Fruit fly (Drosophila melanogaster) whole organism, embryonic: ENCODE results near the gene BthD.
A peak's percentile ranks its signal among the peaks of the same experiment; 100 is the strongest.

Experiments used
- Bdp1 ChIP-seq: fragments of 200-800 bp; sonication (Bioruptor generic); optimal IDR thresholded peaks from 3 replicates; lab custom pipeline; 2016; ENCODE audit warnings: missing biosample characterization, missing genetic modification characterization
- Bgb ChIP-seq: fragments of 200-800 bp; sonication (Bioruptor generic); IDR thresholded peaks from 2 replicates; pipeline ENCODE4 v1.3.6; 2022; ENCODE audit warnings: missing biosample characterization, missing genetic modification characterization; ENCODE audit not compliant: partially characterized antibody
- CG12391 ChIP-seq: fragments of 200-800 bp; sonication (Bioruptor generic); optimal IDR thresholded peaks from 3 replicates; lab custom pipeline; 2018; ENCODE audit warnings: missing biosample characterization, mild to moderate bottlenecking, missing genetic modification characterization, moderate library complexity
- CG13894 ChIP-seq: fragments of 200-800 bp; sonication (Bioruptor generic); optimal IDR thresholded peaks from 3 replicates; lab custom pipeline; 2018; ENCODE audit warnings: missing biosample characterization, mild to moderate bottlenecking, missing genetic modification characterization, moderate library complexity
- CG14965 ChIP-seq: fragments of 200-800 bp; sonication (Bioruptor generic); optimal IDR thresholded peaks from 2 replicates; lab custom pipeline; 2016; ENCODE audit warnings: missing biosample characterization, missing genetic modification characterization, borderline replicate concordance
- CG16813 ChIP-seq: fragments of 200-800 bp; sonication (Bioruptor generic); IDR thresholded peaks from 3 replicates; pipeline ENCODE4 v1.3.6; 2022; ENCODE audit warnings: missing biosample characterization, missing genetic modification characterization; ENCODE audit not compliant: partially characterized antibody
- CG17186 ChIP-seq: fragments of 200-800 bp; sonication (Bioruptor generic); optimal IDR thresholded peaks from 3 replicates; lab custom pipeline; 2017; ENCODE audit warnings: missing biosample characterization, missing genetic modification reagents, missing genetic modification characterization
- CG17802 ChIP-seq: fragments of 200-800 bp; sonication (Bioruptor generic); optimal IDR thresholded peaks from 2 replicates; lab custom pipeline; 2018; ENCODE audit warnings: missing biosample characterization, mild to moderate bottlenecking, missing genetic modification characterization, moderate library complexity
- CG17829 ChIP-seq: fragments of 200-800 bp; optimal IDR thresholded peaks from 2 replicates; lab custom pipeline; 2019; ENCODE audit warnings: missing biosample characterization, mild to moderate bottlenecking, missing genetic modification characterization, moderate library complexity
- CG18476 ChIP-seq: fragments of 200-800 bp; sonication (Bioruptor generic); optimal IDR thresholded peaks from 2 replicates; lab custom pipeline; 2016; ENCODE audit warnings: missing biosample characterization, mild to moderate bottlenecking, missing genetic modification characterization
- CG31441 ChIP-seq: fragments of 200-800 bp; sonication (Bioruptor generic); IDR thresholded peaks from 2 replicates; pipeline ENCODE4 v1.3.6; 2022; ENCODE audit warnings: missing biosample characterization, missing genetic modification characterization
- CG4617 ChIP-seq: fragments of 200-800 bp; sonication (Bioruptor generic); optimal IDR thresholded peaks from 3 replicates; lab custom pipeline; 2016; ENCODE audit warnings: missing biosample characterization, missing genetic modification characterization, borderline replicate concordance
- CG4820 ChIP-seq: fragments of 200-800 bp; sonication (Bioruptor generic); optimal IDR thresholded peaks from 3 replicates; lab custom pipeline; 2016; ENCODE audit warnings: missing biosample characterization, missing genetic modification characterization
- CG6272 ChIP-seq: fragments of 200-800 bp; sonication (Bioruptor generic); IDR thresholded peaks from 2 replicates; pipeline ENCODE4 v1.3.6; 2022; ENCODE audit warnings: missing biosample characterization, missing genetic modification characterization
- CG6854 ChIP-seq: fragments of 200-800 bp; sonication (Bioruptor generic); optimal IDR thresholded peaks from 3 replicates; lab custom pipeline; 2017; ENCODE audit warnings: missing biosample characterization, mild to moderate bottlenecking, missing genetic modification characterization
- CG7786 ChIP-seq: fragments of 200-800 bp; sonication (Bioruptor generic); optimal IDR thresholded peaks from 2 replicates; lab custom pipeline; 2016; ENCODE audit warnings: missing biosample characterization, missing genetic modification characterization
- CG7928 ChIP-seq: fragments of 200-800 bp; sonication (Bioruptor generic); optimal IDR thresholded peaks from 2 replicates; lab custom pipeline; 2017; ENCODE audit warnings: missing biosample characterization, mild to moderate bottlenecking, missing genetic modification characterization
- CG9727 ChIP-seq: fragments of 200-800 bp; sonication (Bioruptor generic); optimal IDR thresholded peaks from 3 replicates; lab custom pipeline; 2017; ENCODE audit warnings: missing biosample characterization, mild to moderate bottlenecking, missing genetic modification characterization
- CG9817 ChIP-seq: fragments of 200-800 bp; sonication (Bioruptor generic); optimal IDR thresholded peaks from 2 replicates; lab custom pipeline; 2018; ENCODE audit warnings: missing biosample characterization, mild to moderate bottlenecking, missing genetic modification characterization, moderate library complexity
- CHES-1-like ChIP-seq: fragments of 200-800 bp; sonication (Bioruptor generic); optimal IDR thresholded peaks from 2 replicates; lab custom pipeline; 2016; ENCODE audit warnings: missing biosample characterization, missing genetic modification characterization
- CkIIα-i1 ChIP-seq: fragments of 200-800 bp; sonication (Bioruptor generic); IDR thresholded peaks from 2 replicates; pipeline ENCODE4 v1.3.6; 2022; ENCODE audit warnings: missing biosample characterization, missing genetic modification characterization
- Eip74EF ChIP-seq, 2 experiments: fragments of 200-800 bp in 1 of 2; fragments of >200 bp in 1 of 2; sonication (Bioruptor generic) in 1 of 2; optimal IDR thresholded peaks; 2 replicates each; lab custom pipeline; 2017 to 2019; ENCODE audit warnings: missing biosample characterization in 2 of 2, missing genetic modification characterization in 2 of 2, mild to moderate bottlenecking in 1 of 2, moderate library complexity in 1 of 2
- Ets97D ChIP-seq: fragments of 200-800 bp; sonication (Bioruptor generic); optimal IDR thresholded peaks from 3 replicates; lab custom pipeline; 2016; ENCODE audit warnings: missing biosample characterization, missing genetic modification characterization
- H15 ChIP-seq: fragments of 200-800 bp; sonication (Bioruptor generic); IDR thresholded peaks from 3 replicates; pipeline ENCODE4 v1.3.6; 2022; ENCODE audit warnings: missing biosample characterization, missing genetic modification characterization
- Hmr ChIP-seq: fragments of 200-800 bp; sonication (Bioruptor generic); optimal IDR thresholded peaks from 3 replicates; lab custom pipeline; 2017; ENCODE audit warnings: mild to moderate bottlenecking, missing biosample characterization, missing genetic modification reagents, missing genetic modification characterization
- Lpt ChIP-seq: fragments of >200 bp; optimal IDR thresholded peaks from 2 replicates; lab custom pipeline; 2018; ENCODE audit warnings: missing biosample characterization, missing genetic modification characterization
- NC2α ChIP-seq: fragments of 200-800 bp; sonication (Bioruptor generic); optimal IDR thresholded peaks from 2 replicates; lab custom pipeline; 2016; ENCODE audit warnings: missing biosample characterization, missing genetic modification characterization
- Trl ChIP-seq, 3 experiments: fragments of >200 bp in 2 of 3; fragments of 200-800 bp in 1 of 3; sonication (Bioruptor generic) in 1 of 3; optimal IDR thresholded peaks; 2 replicates in 1 of 3; 3 replicates in 2 of 3; lab custom pipeline; 2016 to 2017; ENCODE audit warnings: missing biosample characterization in 1 of 3, missing genetic modification characterization in 1 of 3
- Xrp1 ChIP-seq: fragments of 200-800 bp; sonication (Bioruptor generic); IDR thresholded peaks from 2 replicates; pipeline ENCODE4 v1.3.6; 2022; ENCODE audit warnings: missing biosample characterization, missing genetic modification characterization
- aop ChIP-seq: fragments of 200-800 bp; sonication (Bioruptor generic); IDR thresholded peaks from 2 replicates; pipeline ENCODE4 v1.3.6; 2022; ENCODE audit warnings: missing biosample characterization, missing genetic modification characterization
- ara ChIP-seq: fragments of 200-800 bp; sonication (Bioruptor generic); IDR thresholded peaks from 2 replicates; pipeline ENCODE4 v1.3.6; 2022; ENCODE audit warnings: missing biosample characterization, missing genetic modification characterization
- bab2 ChIP-seq: fragments of 200-800 bp; sonication (Bioruptor generic); optimal IDR thresholded peaks from 2 replicates; lab custom pipeline; 2016; ENCODE audit warnings: missing biosample characterization, missing genetic modification characterization
- bcd ChIP-seq: fragments of 200-800 bp; sonication (Bioruptor generic); optimal IDR thresholded peaks from 2 replicates; lab custom pipeline; 2017; ENCODE audit warnings: missing biosample characterization, mild to moderate bottlenecking, missing genetic modification characterization
- chm ChIP-seq: fragments of 200-800 bp; sonication (Bioruptor generic); IDR thresholded peaks from 2 replicates; pipeline ENCODE4 v1.3.6; 2022; ENCODE audit warnings: missing biosample characterization, missing genetic modification characterization
- chn ChIP-seq: fragments of 200-800 bp; sonication (Bioruptor generic); optimal IDR thresholded peaks from 2 replicates; lab custom pipeline; 2016; ENCODE audit warnings: missing biosample characterization, missing genetic modification characterization
- eyg ChIP-seq: fragments of 200-800 bp; sonication (Bioruptor generic); optimal IDR thresholded peaks from 3 replicates; lab custom pipeline; 2016; ENCODE audit warnings: missing biosample characterization, missing genetic modification characterization
- fd64A ChIP-seq: fragments of 200-800 bp; sonication (Bioruptor generic); optimal IDR thresholded peaks from 3 replicates; lab custom pipeline; 2018; ENCODE audit warnings: missing biosample characterization, mild to moderate bottlenecking, missing genetic modification characterization
- fu2 ChIP-seq: fragments of 200-800 bp; sonication (Bioruptor generic); optimal IDR thresholded peaks from 2 replicates; lab custom pipeline; 2016; ENCODE audit warnings: missing biosample characterization, missing genetic modification characterization
- gfzf ChIP-seq: fragments of 200-800 bp; sonication (Bioruptor generic); optimal IDR thresholded peaks from 2 replicates; lab custom pipeline; 2016; ENCODE audit warnings: missing biosample characterization, mild to moderate bottlenecking, missing genetic modification characterization, moderate library complexity
- hb ChIP-seq: fragments of 200-800 bp; sonication (Bioruptor generic); IDR thresholded peaks from 3 replicates; pipeline ENCODE4 v1.3.6; 2022; ENCODE audit warnings: missing biosample characterization, missing genetic modification characterization; ENCODE audit not compliant: partially characterized antibody
- jing ChIP-seq: fragments of 200-800 bp; sonication (Bioruptor generic); optimal IDR thresholded peaks from 2 replicates; lab custom pipeline; 2018; ENCODE audit warnings: missing biosample characterization, mild to moderate bottlenecking, missing genetic modification characterization
- ken ChIP-seq: fragments of 200-800 bp; sonication (Bioruptor generic); IDR thresholded peaks from 3 replicates; pipeline ENCODE4 v1.3.6; 2022; ENCODE audit warnings: missing biosample characterization, missing genetic modification characterization
- maf-S ChIP-seq: fragments of 200-800 bp; sonication (Bioruptor generic); optimal IDR thresholded peaks from 2 replicates; lab custom pipeline; 2016; ENCODE audit warnings: missing biosample characterization, missing genetic modification characterization
- peb ChIP-seq: fragments of 200-800 bp; sonication (Bioruptor generic); IDR thresholded peaks from 2 replicates; pipeline ENCODE4 v1.3.6; 2022; ENCODE audit warnings: missing biosample characterization, missing genetic modification characterization
- psq ChIP-seq: fragments of 200-800 bp; sonication (Bioruptor generic); optimal IDR thresholded peaks from 2 replicates; lab custom pipeline; 2017; ENCODE audit warnings: missing biosample characterization, missing genetic modification characterization
- repo ChIP-seq: fragments of 200-800 bp; sonication (Bioruptor generic); optimal IDR thresholded peaks from 2 replicates; lab custom pipeline; 2016; ENCODE audit warnings: missing biosample characterization, missing genetic modification characterization
- slbo ChIP-seq: fragments of 200-800 bp; sonication (Bioruptor generic); IDR thresholded peaks from 2 replicates; pipeline ENCODE4 v1.3.6; 2022; ENCODE audit warnings: missing biosample characterization, missing genetic modification characterization
- slp2 ChIP-seq: fragments of 200-800 bp; sonication (Bioruptor generic); optimal IDR thresholded peaks from 2 replicates; lab custom pipeline; 2016; ENCODE audit warnings: missing biosample characterization, missing genetic modification characterization
- z ChIP-seq: fragments of 200-800 bp; sonication (Bioruptor generic); IDR thresholded peaks from 3 replicates; pipeline ENCODE4 v1.3.6; 2022; ENCODE audit warnings: missing biosample characterization, missing genetic modification characterization

BthD gene

DNA sequence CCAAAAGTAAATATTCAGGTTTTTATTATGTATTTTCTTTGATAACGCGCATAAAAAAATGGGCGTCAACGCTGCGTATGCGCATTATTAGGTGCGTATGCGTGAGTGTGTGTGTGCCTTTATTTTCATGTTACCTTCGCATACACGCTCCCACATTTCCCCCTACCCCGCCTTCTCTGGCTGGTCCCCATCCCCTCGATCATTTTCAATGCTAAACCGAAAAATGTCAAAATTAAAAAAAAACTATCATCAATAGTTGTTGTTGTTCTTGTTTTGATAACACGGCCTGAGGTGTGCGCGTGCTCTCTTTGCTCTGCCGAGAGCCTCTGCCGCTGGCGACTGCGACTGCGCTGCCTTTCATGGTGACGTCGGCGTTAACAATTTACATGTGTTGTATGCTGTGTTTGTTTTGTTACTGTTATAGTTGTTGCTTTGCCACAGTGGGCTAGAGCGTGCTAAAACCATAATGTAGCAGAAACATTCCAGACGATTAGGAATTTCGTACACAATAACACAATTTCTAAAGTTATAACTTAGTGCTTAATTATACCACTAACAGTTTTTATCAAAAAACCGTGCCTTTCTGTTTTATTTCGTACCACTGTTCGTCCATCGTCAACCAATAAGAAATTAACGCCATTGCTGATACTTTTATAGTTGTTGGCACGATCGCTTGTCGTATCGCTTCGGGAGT, 28.2 kb downstream of the BthD start (continued):
- TF ChIP-seq ara (peak; percentile 99), slbo (GFP tag; lab: Robert Waterston, UW) (peak; percentile 99), Bgb (peak; percentile 66), CG18476 (peak; percentile 98), CG9727 (GFP tag; lab: Kevin White, UChicago) (peak; percentile 97), peb (peak; percentile 98), CG4617 (GFP tag; lab: Kevin White, UChicago) (peak; percentile 97), CG7928 (GFP tag; lab: Kevin White, UChicago) (peak; percentile 82), Eip74EF (GFP tag; optimal IDR thresholded peaks at IDR 0.05; lab: Kevin White, UChicago) (peak in 1 of 2 experiments; percentile 98), maf-S (peak; percentile 98), CG17829 (peak; percentile 99), psq (GFP tag; lab: Kevin White, UChicago) (peak; percentile 92), ken (GFP tag; lab: Robert Waterston, UW) (peak; percentile 99), Bdp1 (GFP tag; lab: Kevin White, UChicago) (peak; percentile 93), Lpt (GFP tag; lab: Kevin White, UChicago) (no peak), CG17186 (peak; percentile 95), fd64A (GFP tag; lab: Kevin White, UChicago) (peak; percentile 98), fu2 (GFP tag; lab: Kevin White, UChicago) (peak; percentile 97), bcd (GFP tag; lab: Kevin White, UChicago) (peak; percentile 98), chn (GFP tag; lab: Kevin White, UChicago) (peak; percentile 99), CG31441 (peak; percentile 93), CG9817 (tag; lab: Kevin White, UChicago) (peak; percentile 98), bab2 (peak; percentile 99), hb (GFP tag; lab: Robert Waterston, UW) (peak; percentile 78; the same call in 1 of the 3 replicates), eyg (peak; percentile 98), slp2 (peak; percentile 99), H15 (GFP tag; lab: Robert Waterston, UW) (peak; percentile 99), Hmr (GFP tag; lab: Kevin White, UChicago) (peak; percentile 99), CG12391 (tag; lab: Kevin White, UChicago) (peak; percentile 99), CG6272 (GFP tag; lab: Robert Waterston, UW) (peak; percentile 98), Trl (optimal IDR thresholded peaks at IDR 0.05; lab: Kevin White, UChicago) (peak in 1 of 2 experiments; percentile 61), Trl (GFP tag; optimal IDR thresholded peaks at IDR 0.05; lab: Kevin White, UChicago) (peak; percentile 99), Ets97D (GFP tag; lab: Kevin White, UChicago) (peak; percentile 93), CG17802 (tag; lab: Kevin White, UChicago) (peak; percentile 90), z (GFP tag; lab: Robert Waterston, UW) (peak; percentile 82), CG7786 (GFP tag; lab: Kevin White, UChicago) (peak; percentile 99), CG16813 (GFP tag; lab: Robert Waterston, UW) (peak; percentile 60), aop (GFP tag; lab: Robert Waterston, UW) (peak; percentile 95), CG13894 (tag; lab: Kevin White, UChicago) (peak; percentile 96), repo (peak; percentile 98), CG14965 (GFP tag; lab: Kevin White, UChicago) (peak; percentile 91), CkIIα-i1 (GFP tag; lab: Robert Waterston, UW) (peak; percentile 96), gfzf (peak; percentile 26), jing (GFP tag; lab: Kevin White, UChicago) (peak; percentile 99), NC2α (GFP tag; lab: Kevin White, UChicago) (peak; percentile 98), Xrp1 (GFP tag; lab: Robert Waterston, UW) (peak; percentile 99), CHES-1-like (GFP tag; lab: Kevin White, UChicago) (peak; percentile 99), CG6854 (GFP tag; lab: Kevin White, UChicago) (peak; percentile 98), CG4820 (GFP tag; lab: Kevin White, UChicago) (peak; percentile 98), chm (GFP tag; lab: Robert Waterston, UW) (peak; percentile 99)
